Worm (Caenorhabditis elegans): ENCODE results near the gene cutl-18.
A peak's percentile ranks its signal among the peaks of the same experiment; 100 is the strongest.

ce11 chrV:11326914-11327367 lies 10.2 kb upstream of the cutl-18 start, which contains the start of gene tmed-10:
- TF ChIP-seq ama-1 (optimal IDR thresholded peaks at IDR 0.05) (no peak), efl-1 (optimal IDR thresholded peaks at IDR 0.05) (peak; percentile 59 to 68), efl-1 (GFP tag; optimal IDR thresholded peaks at IDR 0.05 in 1 of 2) (peak; percentile 55 to 95)
